Worm (Caenorhabditis elegans) whole organism, L4/young adult: ENCODE data around the gene W06A7.2.

Source experiments
- dao-5 ChIP-seq: sonication (generic microtip); optimal IDR thresholded peaks from 2 replicates; lab custom pipeline; 2016; ENCODE audit warnings: missing genotype, missing genetic modification characterization, moderate library complexity, missing compliant biosample characterization
- him-1 ChIP-seq: sonication (generic microtip); optimal IDR thresholded peaks from 2 replicates; lab custom pipeline; 2016; ENCODE audit warnings: missing genotype, missing genetic modification reagents, missing genetic modification characterization, missing compliant biosample characterization

ce11 chrV:14835075-14835991 is 13.7 kb downstream of the W06A7.2 start:
- no peak for TF ChIP-seq him-1
- no peak for TF ChIP-seq dao-5 (tag; lab: Kevin White, UChicago)
